Worm (Caenorhabditis elegans): ENCODE results near the gene F09E5.12.

DNA sequence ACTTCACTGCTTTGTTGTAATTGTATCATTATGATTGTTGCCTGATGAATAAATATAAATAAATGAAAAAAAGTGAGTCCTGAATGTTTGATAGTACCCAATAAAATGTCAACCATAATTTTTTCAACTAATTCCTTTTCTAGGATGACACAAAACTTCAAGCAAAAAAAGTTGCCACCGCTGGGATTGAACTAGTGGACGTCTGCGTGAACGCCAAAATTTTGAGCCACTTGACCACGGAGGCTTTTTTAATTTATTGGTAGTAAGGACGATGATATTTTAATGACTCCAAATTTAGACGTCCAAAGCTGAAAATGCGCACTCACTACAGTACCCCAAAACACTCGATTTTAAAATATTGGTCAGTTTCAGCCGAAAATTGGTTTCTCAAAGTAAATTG, 16.9 kb downstream of the F09E5.12 start:
- TF ChIP-seq nhr-102 (tag; optimal IDR thresholded peaks at IDR 0.05) (peak; percentile 69), madf-9 (GFP tag; conservative IDR thresholded peaks at IDR 0.05) (no peak; the same call in 1 of the 2 replicates), nhr-10 (tag; optimal IDR thresholded peaks at IDR 0.05) (no peak), lin-13 (GFP tag; optimal IDR thresholded peaks at IDR 0.05) (no peak)
